Worm (Caenorhabditis elegans) whole organism, L4/young adult: ENCODE measurements around the gene F58E6.11.

Experiments used
- W03F9.2 ChIP-seq: fragments of 150-350 bp; optimal IDR thresholded peaks from 2 replicates; lab custom pipeline; 2014; ENCODE audit warnings: missing biosample characterization, missing genetic modification characterization
- him-1 ChIP-seq: sonication (generic microtip); optimal IDR thresholded peaks from 2 replicates; lab custom pipeline; 2016; ENCODE audit warnings: missing genotype, missing genetic modification reagents, missing genetic modification characterization, missing compliant biosample characterization

ce11 chrV:9758437-9758836 is 653 bp upstream of the F58E6.11 start:
- TF ChIP-seq W03F9.2 (tag; lab: Kevin White, UChicago) (no peak), him-1 (tag; lab: Kevin White, UChicago) (no peak)
